Worm (Caenorhabditis elegans) whole organism, mixed stage, embryonic: ENCODE data around the gene dyf-13.

Experiments
- bed-3 ChIP-seq: fragments of 200-800 bp; sonication (Bioruptor generic); optimal IDR thresholded peaks from 3 replicates; lab custom pipeline; 2018; ENCODE audit warnings: mild to moderate bottlenecking, missing genetic modification characterization, moderate library complexity, missing compliant biosample characterization
- ceh-39 ChIP-seq: fragments of 150-350 bp; optimal IDR thresholded peaks from 2 replicates; lab custom pipeline; 2014; ENCODE audit warnings: missing biosample characterization, missing genetic modification characterization
- ces-1 ChIP-seq: fragments of 150-350 bp; optimal IDR thresholded peaks from 2 replicates; lab custom pipeline; 2014; ENCODE audit warnings: missing biosample characterization, missing genetic modification reagents, missing genetic modification characterization
- drap-1 ChIP-seq: fragments of 200-800 bp; sonication (Bioruptor generic); optimal IDR thresholded peaks from 3 replicates; lab custom pipeline; 2018; ENCODE audit warnings: mild to moderate bottlenecking, missing genetic modification characterization, missing compliant biosample characterization
- lin-13 ChIP-seq: fragments of 150-350 bp; optimal IDR thresholded peaks from 2 replicates; lab custom pipeline; 2014; ENCODE audit warnings: missing biosample characterization, missing genetic modification characterization
- mep-1 ChIP-seq: fragments of 150-350 bp; optimal IDR thresholded peaks from 2 replicates; lab custom pipeline; 2017; ENCODE audit warnings: missing biosample characterization, missing genetic modification reagents, missing genetic modification characterization, inconsistent platforms
- nhr-12 ChIP-seq: fragments of 150-350 bp; optimal IDR thresholded peaks from 2 replicates; lab custom pipeline; 2014; ENCODE audit warnings: missing biosample characterization, missing genetic modification characterization
- nhr-237 ChIP-seq: fragments of 150-350 bp; optimal IDR thresholded peaks from 2 replicates; lab custom pipeline; 2014; ENCODE audit warnings: missing biosample characterization, missing genetic modification characterization
- sem-2 ChIP-seq: fragments of 200-800 bp; sonication (Bioruptor generic); optimal IDR thresholded peaks from 2 replicates; lab custom pipeline; 2018; ENCODE audit warnings: mild to moderate bottlenecking, missing genetic modification characterization, missing compliant biosample characterization
- unc-62 ChIP-seq: fragments of 150-350 bp; optimal IDR thresholded peaks from 2 replicates; lab custom pipeline; 2014; ENCODE audit warnings: missing biosample characterization, missing genetic modification reagents, missing genetic modification characterization
- ztf-11 ChIP-seq: fragments of 150-350 bp; optimal IDR thresholded peaks from 2 replicates; lab custom pipeline; 2014; ENCODE audit warnings: missing biosample characterization, missing genetic modification characterization

DNA sequence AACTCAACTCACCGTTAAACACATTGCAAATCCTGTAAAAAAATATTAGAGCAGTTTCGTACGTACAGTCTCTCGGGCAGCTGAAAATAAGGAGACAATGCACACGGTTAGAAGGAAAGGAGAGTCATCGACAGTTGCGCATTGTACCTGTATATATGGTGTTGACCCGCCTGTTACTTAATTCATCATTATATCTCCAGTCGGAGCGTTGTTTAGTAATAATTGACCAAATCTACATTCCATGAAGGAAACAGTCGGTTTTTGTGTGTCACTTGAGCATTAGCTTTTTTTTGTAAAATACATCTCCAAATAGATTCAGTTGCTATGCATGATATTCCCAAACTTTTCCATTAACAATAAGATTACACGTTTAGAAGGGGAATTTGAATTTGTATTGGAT lies 9.6 kb downstream of the dyf-13 start, which contains the start of gene C27H5.12:
- TF ChIP-seq nhr-12 (tag; lab: Kevin White, UChicago) (no peak), nhr-237 (tag; lab: Kevin White, UChicago) (no peak), ztf-11 (tag; lab: Kevin White, UChicago) (no peak), lin-13 (no peak), drap-1 (GFP tag; lab: Kevin White, UChicago) (no peak), ces-1 (no peak), sem-2 (GFP tag; lab: Kevin White, UChicago) (no peak), mep-1 (tag; lab: Kevin White, UChicago) (no peak), ceh-39 (tag; lab: Kevin White, UChicago) (no peak), unc-62 (no peak), bed-3 (GFP tag; lab: Kevin White, UChicago) (no peak)
